Fruit fly (Drosophila melanogaster): ENCODE results near the gene Zmynd10.

Zmynd10 gene

dm6 chr3L:13044335-13044814 lies 18.1 kb upstream of the Zmynd10 start, which contains the start of gene Syx13 (continued):
- TF ChIP-seq CG18764 (GFP tag; optimal IDR thresholded peaks at IDR 0.05): no peak
- TF ChIP-seq stwl (tag; optimal IDR thresholded peaks at IDR 0.05): peak; percentile 28
- no peak for TF ChIP-seq CG30403 (GFP tag; optimal IDR thresholded peaks at IDR 0.05)
- TF ChIP-seq danr (GFP tag; IDR thresholded peaks at IDR 0.05): no peak
- TF ChIP-seq CG9437 (GFP tag; optimal IDR thresholded peaks at IDR 0.05): no peak
- TF ChIP-seq Rfx (GFP tag; IDR thresholded peaks at IDR 0.05): 0 out of 2 replicates have a peak, but pooled peaks have one; percentile 50
- TF ChIP-seq az2 (GFP tag; optimal IDR thresholded peaks at IDR 0.05): no peak
- TF ChIP-seq sqz (GFP tag; optimal IDR thresholded peaks at IDR 0.05): no peak
- TF ChIP-seq CG17385 (GFP tag; optimal IDR thresholded peaks at IDR 0.05): peak; percentile 68
- TF ChIP-seq CG6683 (GFP tag; optimal IDR thresholded peaks at IDR 0.05): peak; percentile 40
- TF ChIP-seq HLH54F (GFP tag; optimal IDR thresholded peaks at IDR 0.05): no peak
- TF ChIP-seq Myb (GFP tag; optimal IDR thresholded peaks at IDR 0.05): no peak
- TF ChIP-seq esg (GFP tag; conservative IDR thresholded peaks at IDR 0.05): no peak
- TF ChIP-seq Hmx (GFP tag; optimal IDR thresholded peaks at IDR 0.05): no peak
- TF ChIP-seq CG15011 (GFP tag; optimal IDR thresholded peaks at IDR 0.05): no peak
- peak; percentile 99 for TF ChIP-seq CG4360 (GFP tag; IDR thresholded peaks at IDR 0.05)
- no peak for TF ChIP-seq insv (GFP tag; optimal IDR thresholded peaks at IDR 0.05)
- no peak for TF ChIP-seq dmrt99B (tag; optimal IDR thresholded peaks at IDR 0.05)
- TF ChIP-seq hb (GFP tag; IDR thresholded peaks at IDR 0.05; ENCODE audit: partially characterized antibody): peak; percentile 64; the same call in 2 of the 3 replicates
- TF ChIP-seq luna (GFP tag; optimal IDR thresholded peaks at IDR 0.05): no peak
- TF ChIP-seq trem (tag; optimal IDR thresholded peaks at IDR 0.05): peak; percentile 75
- TF ChIP-seq Ets65A (GFP tag): no peak
- TF ChIP-seq Drgx (GFP tag; IDR thresholded peaks at IDR 0.05): no peak
- peak; percentile 97 for TF ChIP-seq sug (tag; optimal IDR thresholded peaks at IDR 0.05)
- peak; percentile 14 for TF ChIP-seq CrebB (tag; optimal IDR thresholded peaks at IDR 0.05)
- TF ChIP-seq ase (GFP tag; IDR thresholded peaks at IDR 0.05): no peak
- TF ChIP-seq chn (GFP tag; optimal IDR thresholded peaks at IDR 0.05): peak; percentile 53
- TF ChIP-seq Fer2 (tag; optimal IDR thresholded peaks at IDR 0.05): no peak
- TF ChIP-seq Deaf1 (tag; optimal IDR thresholded peaks at IDR 0.05): peak; percentile 57
- TF ChIP-seq bsh (GFP tag; optimal IDR thresholded peaks at IDR 0.05): no peak
- TF ChIP-seq Sry-δ (GFP tag; optimal IDR thresholded peaks at IDR 0.05): peak; percentile 61
- no peak for TF ChIP-seq Bteb2 (GFP tag; optimal IDR thresholded peaks at IDR 0.05)
- peak; percentile 52 for TF ChIP-seq ttk (GFP tag; IDR thresholded peaks at IDR 0.05)
- no peak for TF ChIP-seq h (optimal IDR thresholded peaks at IDR 0.05)
- TF ChIP-seq Ptx1 (GFP tag; IDR thresholded peaks at IDR 0.05): no peak
- no peak for TF ChIP-seq Blimp-1 (GFP tag; optimal IDR thresholded peaks at IDR 0.05)
- peak; percentile 69 for TF ChIP-seq ato (GFP tag; IDR thresholded peaks at IDR 0.05; ENCODE audit: partially characterized antibody)
- 0 out of 2 replicates have a peak, but pooled peaks have one; percentile 23 for TF ChIP-seq slbo (GFP tag; IDR thresholded peaks at IDR 0.05)
- peak; percentile 75 for TF ChIP-seq CG34376 (GFP tag; optimal IDR thresholded peaks at IDR 0.05)
- no peak for TF ChIP-seq Oli (tag; optimal IDR thresholded peaks at IDR 0.05)
- TF ChIP-seq Kr (GFP tag; optimal IDR thresholded peaks at IDR 0.05): no peak
- no peak for TF ChIP-seq D19A (tag; optimal IDR thresholded peaks at IDR 0.05)
- no peak for TF ChIP-seq cad (GFP tag; optimal IDR thresholded peaks at IDR 0.05)
- peak; percentile 59 for TF ChIP-seq Nf-YC (tag; optimal IDR thresholded peaks at IDR 0.05)
- TF ChIP-seq Ssrp (tag; optimal IDR thresholded peaks at IDR 0.05): no peak
- TF ChIP-seq CG2678 (tag; optimal IDR thresholded peaks at IDR 0.05): peak; percentile 45
- no peak for TF ChIP-seq CG9817 (tag; optimal IDR thresholded peaks at IDR 0.05)
- TF ChIP-seq CG14860 (GFP tag; IDR thresholded peaks at IDR 0.05; ENCODE audit: partially characterized antibody): peak; percentile 75
- TF ChIP-seq E2f2 (GFP tag; IDR thresholded peaks at IDR 0.05): peak; percentile 82
- peak; percentile 1 for TF ChIP-seq PHDP (tag; optimal IDR thresholded peaks at IDR 0.05)
- TF ChIP-seq CG4617 (GFP tag; optimal IDR thresholded peaks at IDR 0.05; ENCODE audit: borderline replicate concordance): peak; percentile 84
- TF ChIP-seq Sin3A (optimal IDR thresholded peaks at IDR 0.05): peak; percentile 57
